Worm (Caenorhabditis elegans): ENCODE results near the gene T24E12.10.

Gene T24E12.10

ce11 chrII:3757499-3757898, 15.5 kb downstream of the T24E12.10 start, which contains the start of gene srx-111:
Gene srx-111, plus strand, starts transcription at chrII:3757799.
- TF ChIP-seq him-1 (tag; optimal IDR thresholded peaks at IDR 0.05) = no peak
- TF ChIP-seq W03F9.2 (tag; optimal IDR thresholded peaks at IDR 0.05) = no peak
- TF ChIP-seq dao-5 (tag; optimal IDR thresholded peaks at IDR 0.05) = no peak

DNA sequence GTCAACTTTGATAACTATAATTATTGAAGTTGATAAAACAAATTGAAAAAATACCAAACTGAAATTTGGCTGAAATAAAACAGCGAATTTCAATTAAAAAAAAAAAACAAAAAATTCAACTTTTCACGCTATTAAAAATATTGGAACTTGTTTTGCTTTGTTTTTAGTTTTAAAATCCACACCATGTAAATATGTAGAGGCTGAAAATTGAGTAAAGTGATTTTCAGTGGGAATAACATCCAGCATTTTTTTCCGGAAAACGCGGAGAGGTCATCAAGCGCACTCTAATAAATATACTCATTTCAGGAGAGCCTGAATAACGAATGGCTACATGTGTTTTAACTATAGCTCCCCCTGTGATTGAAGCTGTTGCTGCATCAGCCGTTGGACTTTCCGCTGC, 19.4 kb downstream of the T24E12.10 start, which contains the start of gene rcd-1:
TSS of gene rcd-1 (plus strand) at position 301 of the 400 bp plus-strand sequence.
- TF ChIP-seq him-1 (tag; optimal IDR thresholded peaks at IDR 0.05) = no peak
- no peak for TF ChIP-seq W03F9.2 (tag; optimal IDR thresholded peaks at IDR 0.05)
- no peak for TF ChIP-seq dao-5 (tag; optimal IDR thresholded peaks at IDR 0.05)

DNA sequence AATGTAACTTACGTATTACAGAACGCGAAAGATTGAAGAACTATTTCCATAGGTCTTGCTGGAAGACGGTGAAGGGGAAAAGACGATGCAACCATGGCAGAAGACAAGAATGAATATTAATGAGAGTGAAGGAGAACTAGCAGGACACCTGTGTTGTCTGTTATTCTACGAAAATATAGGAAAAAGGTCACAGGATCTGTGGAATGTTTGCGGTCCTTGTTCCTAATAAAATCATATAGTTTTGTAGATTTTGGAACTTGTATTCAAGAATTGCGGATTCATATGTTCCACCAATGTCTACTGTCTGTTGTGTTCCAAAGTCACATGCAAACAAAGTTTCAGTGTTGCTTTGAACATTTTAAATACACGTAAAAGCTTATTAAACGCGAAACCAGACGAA, 20.8 kb downstream of the T24E12.10 start, which contains the start of gene sdz-11:
TSS of gene sdz-11 (minus strand) at position 101 of the 400 bp plus-strand sequence.
- no peak for TF ChIP-seq W03F9.2 (tag; optimal IDR thresholded peaks at IDR 0.05)

DNA sequence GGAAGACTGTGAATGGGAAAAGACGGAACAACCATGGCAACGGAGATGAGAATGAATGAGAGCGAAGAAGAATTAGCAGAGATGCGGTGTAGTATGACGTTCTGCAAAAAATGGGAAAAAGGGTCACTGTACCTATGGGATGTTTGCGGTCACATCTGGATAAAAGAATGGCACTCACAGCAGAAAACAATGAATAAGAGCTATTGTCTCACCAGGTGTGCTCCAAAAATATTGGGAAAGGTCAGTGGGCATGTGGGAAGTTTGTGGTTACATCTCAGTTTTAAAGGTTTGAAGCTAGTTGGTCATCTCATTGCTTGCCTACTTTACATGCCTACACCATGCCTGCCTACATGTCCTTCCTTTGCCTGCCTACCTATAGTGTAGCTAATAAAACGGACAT, 22.3 kb downstream of the T24E12.10 start, which contains the start of gene fbxb-91:
TSS of gene fbxb-91 (minus strand) at position 101 of the 400 bp plus-strand sequence.
- TF ChIP-seq W03F9.2 (tag; optimal IDR thresholded peaks at IDR 0.05) (no peak), him-1 (tag; optimal IDR thresholded peaks at IDR 0.05) (no peak), dao-5 (tag; optimal IDR thresholded peaks at IDR 0.05) (no peak)

DNA sequence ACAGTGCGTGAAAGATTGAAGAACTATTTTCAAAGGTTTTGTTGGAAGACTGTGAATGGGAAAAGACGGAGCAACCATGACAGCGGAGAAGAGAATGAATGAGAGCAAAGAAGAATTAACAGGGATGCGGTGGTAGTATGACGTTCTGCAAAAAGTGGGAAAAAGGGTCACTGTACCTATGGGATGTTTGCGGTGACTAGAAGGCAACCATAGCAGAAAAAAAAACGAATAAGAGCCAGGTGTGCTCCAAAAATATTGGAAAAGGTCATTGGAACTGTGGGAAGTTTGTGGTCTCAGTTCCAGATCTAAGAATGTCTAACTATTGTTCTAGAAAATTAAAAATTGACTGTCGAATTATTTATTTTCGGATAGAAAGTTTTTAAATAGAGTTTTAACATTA, 24.3 kb downstream of the T24E12.10 start, which contains the start of gene fbxb-90:
TSS of gene fbxb-90 (minus strand) at position 101 of the 400 bp plus-strand sequence.
- no peak for TF ChIP-seq dao-5 (tag; optimal IDR thresholded peaks at IDR 0.05)
- TF ChIP-seq W03F9.2 (tag; optimal IDR thresholded peaks at IDR 0.05) = no peak

DNA sequence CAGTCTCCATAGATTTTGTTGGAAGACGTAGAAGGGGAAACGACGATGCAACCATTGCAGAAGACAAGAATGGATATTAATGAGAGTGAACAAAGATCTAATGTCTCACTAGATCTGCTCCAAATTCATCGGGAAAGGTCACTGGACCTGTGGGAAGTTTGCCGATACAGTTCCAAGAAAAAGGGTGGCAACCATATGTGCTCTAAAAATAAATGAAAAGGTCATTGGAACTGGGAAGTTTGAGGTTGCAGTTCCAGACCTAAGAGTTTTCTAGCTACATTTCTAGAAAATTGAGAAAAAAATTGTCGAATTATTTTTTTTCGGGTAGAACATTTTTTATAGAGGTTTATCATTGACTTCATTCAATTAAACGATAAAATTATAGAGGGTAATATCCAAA, 25.6 kb downstream of the T24E12.10 start, which contains the start of gene fbxb-92:
TSS of gene fbxb-92 (minus strand) at position 101 of the 400 bp plus-strand sequence.
- TF ChIP-seq him-1 (tag; optimal IDR thresholded peaks at IDR 0.05) (no peak), W03F9.2 (tag; optimal IDR thresholded peaks at IDR 0.05) (no peak), dao-5 (tag; optimal IDR thresholded peaks at IDR 0.05) (no peak)

DNA sequence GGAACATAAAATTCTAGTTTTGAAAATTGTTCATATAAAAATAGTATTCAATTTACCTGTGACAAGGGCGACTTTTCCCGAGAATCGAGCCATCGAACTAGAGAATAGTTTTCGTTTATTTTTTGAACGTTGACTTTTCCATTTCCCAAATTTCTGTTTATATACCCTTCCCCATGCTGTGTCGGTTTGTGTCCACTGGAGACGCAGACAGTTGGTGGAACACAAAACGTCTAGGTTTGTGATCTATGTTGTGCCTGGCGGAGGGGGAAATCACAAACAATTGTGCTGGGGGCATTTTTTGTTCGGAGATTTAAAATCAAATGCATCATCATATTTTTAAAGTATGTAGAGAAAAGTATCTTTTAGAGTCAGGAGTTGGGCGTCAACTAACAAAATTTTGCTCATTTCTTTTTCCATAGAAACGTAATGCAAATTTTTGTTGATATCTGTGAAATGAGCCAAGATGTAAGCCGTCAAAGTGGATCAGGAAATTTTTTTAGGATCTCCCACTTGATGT, 29.3 kb downstream of the T24E12.10 start, which contains the start of gene nta-1:
TSS of gene nta-1 (minus strand) at position 131 of the 517 bp plus-strand sequence.
- TF ChIP-seq him-1 (tag; optimal IDR thresholded peaks at IDR 0.05) (no peak), W03F9.2 (tag; optimal IDR thresholded peaks at IDR 0.05) (no peak), dao-5 (tag; optimal IDR thresholded peaks at IDR 0.05) (no peak)

DNA sequence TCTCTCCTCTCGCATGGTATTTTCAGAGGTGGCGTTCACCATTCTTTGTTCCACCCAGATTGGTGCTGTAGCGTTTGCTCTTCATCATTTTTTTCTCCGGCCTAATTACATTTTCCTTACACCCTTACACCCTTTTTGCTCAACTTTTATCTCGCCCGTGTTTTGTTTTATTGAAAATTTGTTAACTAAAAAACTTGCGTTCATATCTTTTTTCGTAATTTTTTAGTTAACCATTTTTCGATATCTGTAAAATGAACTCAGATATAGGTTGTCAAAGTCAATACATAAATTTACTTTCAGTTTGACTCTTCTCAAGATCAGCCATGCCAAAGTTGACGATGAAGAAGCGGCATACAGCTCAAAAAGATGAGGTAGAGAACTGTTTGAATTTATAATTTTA, 31.4 kb downstream of the T24E12.10 start, which contains the start of gene F12E12.1:
TSS of gene F12E12.1 (plus strand) at position 301 of the 400 bp plus-strand sequence.
- TF ChIP-seq W03F9.2 (tag; optimal IDR thresholded peaks at IDR 0.05) (no peak), dao-5 (tag; optimal IDR thresholded peaks at IDR 0.05) (no peak), him-1 (tag; optimal IDR thresholded peaks at IDR 0.05) (no peak)

- no peak for TF ChIP-seq him-1 (tag; optimal IDR thresholded peaks at IDR 0.05)
- TF ChIP-seq dao-5 (tag; optimal IDR thresholded peaks at IDR 0.05) = no peak
- no peak for TF ChIP-seq W03F9.2 (tag; optimal IDR thresholded peaks at IDR 0.05)
Observed at ce11 chrII:3739647-3740046, 33.4 kb downstream of the T24E12.10 start, which contains the start of gene F12E12.2. Gene F12E12.2, plus strand, starts transcription at chrII:3739947.

- no peak for TF ChIP-seq W03F9.2 (tag; optimal IDR thresholded peaks at IDR 0.05)
- TF ChIP-seq dao-5 (tag; optimal IDR thresholded peaks at IDR 0.05) = no peak
- TF ChIP-seq him-1 (tag; optimal IDR thresholded peaks at IDR 0.05) = no peak
Observed at ce11 chrII:3736893-3737375, 36.1 kb downstream of the T24E12.10 start, which contains the start of gene F12E12.6. Gene F12E12.6, minus strand, starts transcription at chrII:3736943.

DNA sequence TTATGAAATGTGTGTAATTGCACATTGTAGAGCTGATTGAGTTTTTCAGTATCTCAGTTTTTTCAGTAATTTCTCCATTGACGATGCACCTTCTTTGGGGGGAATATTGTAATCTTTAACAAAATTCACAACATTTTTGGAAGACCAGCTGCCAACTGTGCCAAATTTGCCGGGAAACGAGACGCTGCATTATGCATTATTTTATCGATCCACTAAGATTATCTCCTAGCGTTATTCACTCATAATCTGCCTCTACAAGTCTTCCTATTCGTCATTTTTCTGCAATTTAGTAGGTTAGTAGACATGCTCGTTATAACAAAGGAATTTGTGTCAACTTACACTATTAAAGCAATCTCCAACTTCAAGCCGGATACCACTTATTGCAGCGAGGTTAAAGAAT, 41.3 kb downstream of the T24E12.10 start, which contains the start of the genes sdz-12 and bath-31:
TSS of gene sdz-12 (minus strand) at position 101 of the 400 bp plus-strand sequence.
TSS of gene bath-31 (plus strand) at position 251 of the 400 bp plus-strand sequence.
- no peak for TF ChIP-seq W03F9.2 (tag; optimal IDR thresholded peaks at IDR 0.05)
- no peak for TF ChIP-seq him-1 (tag; optimal IDR thresholded peaks at IDR 0.05)
- no peak for TF ChIP-seq dao-5 (tag; optimal IDR thresholded peaks at IDR 0.05)

DNA sequence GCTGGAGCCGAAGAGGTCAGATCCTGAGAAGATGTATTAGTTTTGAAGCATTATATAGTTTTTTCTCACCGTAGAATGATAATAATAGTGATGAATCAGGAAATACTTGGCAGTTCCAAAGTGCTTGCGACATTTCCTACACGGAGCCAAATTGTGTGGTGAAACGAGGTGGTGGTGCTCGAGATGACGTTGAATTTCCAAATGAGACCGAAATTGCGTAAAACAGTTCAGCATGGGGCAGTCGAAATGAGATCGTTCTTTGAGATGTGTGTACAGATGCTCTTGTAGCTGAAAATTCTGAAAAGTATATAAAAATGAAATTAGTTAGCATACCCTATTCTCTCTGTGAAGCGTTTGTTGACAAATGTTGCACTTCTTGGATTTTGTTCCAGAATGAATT, 45.0 kb downstream of the T24E12.10 start, which contains the start of gene C46E10.8:
TSS of gene C46E10.8 (minus strand) at position 101 of the 400 bp plus-strand sequence.
- TF ChIP-seq W03F9.2 (tag; optimal IDR thresholded peaks at IDR 0.05) = no peak
- no peak for TF ChIP-seq dao-5 (tag; optimal IDR thresholded peaks at IDR 0.05)
- TF ChIP-seq him-1 (tag; optimal IDR thresholded peaks at IDR 0.05) = no peak

ce11 chrII:3724175-3724715, 48.8 kb downstream of the T24E12.10 start, which contains the start of gene C46E10.1:
Gene C46E10.1, plus strand, starts transcription at chrII:3724225.
- TF ChIP-seq him-1 (tag; optimal IDR thresholded peaks at IDR 0.05) (no peak), dao-5 (tag; optimal IDR thresholded peaks at IDR 0.05) (no peak), W03F9.2 (tag; optimal IDR thresholded peaks at IDR 0.05) (no peak)

ce11 chrII:3721016-3721415, 52.0 kb downstream of the T24E12.10 start, which contains the start of gene C46E10.3:
Gene C46E10.3, plus strand, starts transcription at chrII:3721316.
- TF ChIP-seq W03F9.2 (tag; optimal IDR thresholded peaks at IDR 0.05) (no peak), dao-5 (tag; optimal IDR thresholded peaks at IDR 0.05) (no peak), him-1 (tag; optimal IDR thresholded peaks at IDR 0.05) (no peak)

All from whole organism, L4/young adult.